Worm (Caenorhabditis elegans) whole organism, L4 larva: Measurements from ENCODE around the gene clec-67.

Source experiments
- ama-1 ChIP-seq: fragments of 150-350 bp; optimal IDR thresholded peaks from 2 replicates; lab custom pipeline; 2014; ENCODE audit warnings: inconsistent platforms, mixed read lengths
- fos-1 ChIP-seq: fragments of 150-350 bp; optimal IDR thresholded peaks from 2 replicates; lab custom pipeline; 2014; ENCODE audit warnings: missing biosample characterization, missing genetic modification characterization
- hmg-1.1 ChIP-seq: fragments of 200-800 bp; sonication (Bioruptor generic); IDR thresholded peaks from 2 replicates; pipeline ENCODE4 v1.3.6; 2022; ENCODE audit warnings: missing genetic modification reagents, missing genetic modification characterization, missing compliant biosample characterization
- nhr-77 ChIP-seq: fragments of 150-350 bp; optimal IDR thresholded peaks from 2 replicates; lab custom pipeline; 2014; ENCODE audit warnings: missing biosample characterization, missing genetic modification characterization

DNA sequence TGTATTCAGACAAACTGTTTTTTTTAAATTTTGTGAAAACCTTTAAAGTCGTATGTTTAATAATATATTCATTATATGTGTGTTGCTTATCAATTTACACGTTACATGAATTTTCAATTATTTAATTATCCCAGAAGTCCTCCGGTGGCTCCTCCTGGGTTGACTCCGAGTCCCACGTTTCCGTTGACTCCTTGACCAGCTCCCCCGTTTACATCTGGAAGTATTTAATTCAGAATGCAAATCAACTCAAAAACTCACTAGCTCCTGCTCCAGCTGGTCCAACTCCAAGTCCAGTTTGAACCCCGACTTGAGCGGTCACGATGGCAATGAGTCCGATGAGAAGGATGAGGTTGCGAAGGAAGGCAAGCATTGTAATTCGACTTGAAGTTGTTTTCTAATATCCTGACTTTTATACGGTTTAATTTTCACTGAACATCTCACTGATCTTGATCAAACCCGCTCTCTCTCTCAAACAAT lies 27.9 kb upstream of the clec-67 start, which contains the start of gene F56D6.8:
- TF ChIP-seq ama-1 (lab: Kevin White, UChicago) (no peak), fos-1 (no peak), nhr-77 (tag; lab: Kevin White, UChicago) (no peak), hmg-1.1 (GFP tag; lab: Robert Waterston, UW) (no peak)
